Worm (Caenorhabditis elegans) whole organism, early embryonic: Measurements from ENCODE around the gene ser-2.

ENCODE experiments used
- ama-1 ChIP-seq: fragments of 150-350 bp; optimal IDR thresholded peaks from 2 replicates; lab custom pipeline; 2014
- hnd-1 ChIP-seq: sonication (generic microtip); optimal IDR thresholded peaks from 2 replicates; lab custom pipeline; 2016; ENCODE audit warnings: missing genetic modification characterization, missing compliant biosample characterization
- tbx-11 ChIP-seq: fragments of 200-800 bp; sonication (Bioruptor generic); IDR thresholded peaks from 2 replicates; pipeline ENCODE4 v1.3.6; 2022; ENCODE audit warnings: missing genetic modification characterization, missing compliant biosample characterization
- tra-4 ChIP-seq: sonication (generic microtip); optimal IDR thresholded peaks from 2 replicates; lab custom pipeline; 2017; ENCODE audit warnings: missing genetic modification characterization, missing compliant biosample characterization

DNA sequence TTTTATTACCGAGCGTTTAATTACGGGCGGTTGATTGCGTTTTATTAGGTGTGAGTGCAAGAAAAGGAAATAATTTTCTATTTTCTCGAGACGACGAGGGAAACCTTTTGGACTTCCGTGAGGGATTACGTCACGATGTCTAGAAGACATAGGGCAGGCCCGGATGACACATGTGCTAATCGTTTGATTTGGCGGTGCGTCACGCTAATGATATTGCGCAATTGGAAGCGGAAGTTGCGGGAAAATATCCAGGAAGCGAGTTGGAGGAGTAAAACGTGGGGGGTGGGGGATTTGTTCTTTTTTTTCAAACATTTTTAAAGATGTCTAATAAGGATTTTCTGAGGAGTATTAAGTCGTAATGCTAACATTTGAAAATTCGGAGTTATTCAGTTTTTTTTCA is 38.2 kb downstream of the ser-2 start:
- TF ChIP-seq tbx-11 (no peak), ama-1 (lab: Kevin White, UChicago) (no peak), tra-4 (no peak), hnd-1 (tag; lab: Kevin White, UChicago) (no peak)
